In the genomic region with DNA sequence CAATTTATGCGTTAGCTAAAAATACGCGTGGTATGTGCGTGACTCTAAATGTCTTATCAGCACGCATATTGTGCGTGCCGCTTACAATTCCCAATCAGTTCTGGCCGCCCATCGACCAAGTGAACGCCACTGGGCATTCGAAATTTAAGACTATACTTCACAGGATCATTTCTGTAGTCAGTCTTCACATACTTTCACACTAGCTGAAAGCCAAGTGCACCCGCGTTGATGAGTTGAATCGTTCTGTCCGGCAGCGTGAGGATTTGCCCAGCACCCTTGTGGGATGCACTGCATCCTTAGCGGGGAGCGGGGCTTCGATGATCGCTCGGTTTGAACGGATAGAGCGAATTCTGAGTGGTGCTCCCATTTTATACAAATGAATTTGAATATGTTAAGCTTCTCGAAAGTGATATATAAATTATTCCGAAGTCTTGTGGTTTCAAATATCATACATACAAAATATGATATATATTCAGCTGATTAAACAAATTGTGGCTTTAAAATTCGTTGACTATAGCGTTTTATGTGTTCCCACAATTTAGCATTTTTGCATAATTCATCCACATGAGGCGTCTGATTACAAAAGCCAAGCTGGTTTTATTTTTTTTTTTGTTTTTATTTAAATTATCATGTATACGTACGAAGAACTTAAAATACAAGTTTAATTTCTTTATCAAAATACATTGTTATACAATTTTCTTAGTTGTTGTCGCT, we compare ENCODE assay signal across 1 fruit fly cellular context.
TF ChIP-seq lines count a peak whose summit lies in the region.

No protein-coding gene starts in this region.

TF ChIP-seq in whole organism, embryonic, 481 proteins besides CTCF, POLR2A, EP300 and RAD21 (continued from another document):
- TF ChIP-seq Bgb (GFP tag; IDR thresholded peaks at IDR 0.05; lab: Robert Waterston, UW; ENCODE audit: partially characterized antibody) (peak; percentile 43; the same call in 1 of the 2 replicates), Doc3 (GFP tag; IDR thresholded peaks at IDR 0.05; lab: Robert Waterston, UW; ENCODE audit: partially characterized antibody) (no peak), CG5245 (GFP tag; optimal IDR thresholded peaks at IDR 0.05; lab: Kevin White, UChicago) (no peak), knrl (GFP tag; IDR thresholded peaks at IDR 0.05; lab: Robert Waterston, UW; ENCODE audit: partially characterized antibody) (peak; percentile 31; the same call in 1 of the 3 replicates), CG4730 (GFP tag; IDR thresholded peaks at IDR 0.05; lab: Robert Waterston, UW) (no peak), CG17612 (GFP tag; IDR thresholded peaks at IDR 0.05; lab: Robert Waterston, UW) (no peak), ssp (GFP tag; IDR thresholded peaks at IDR 0.05; lab: Robert Waterston, UW) (no peak), bigmax (GFP tag; optimal IDR thresholded peaks at IDR 0.05; lab: Kevin White, UChicago) (no peak), CG7987 (GFP tag; optimal IDR thresholded peaks at IDR 0.05; lab: Kevin White, UChicago) (peak; percentile 85), Ravus (GFP tag; IDR thresholded peaks at IDR 0.05; lab: Robert Waterston, UW) (no peak), CG8089 (GFP tag; optimal IDR thresholded peaks at IDR 0.05; lab: Kevin White, UChicago) (no peak), CG6813 (GFP tag; optimal IDR thresholded peaks at IDR 0.05; lab: Kevin White, UChicago) (no peak), Xrp1 (GFP tag; IDR thresholded peaks at IDR 0.05; lab: Robert Waterston, UW) (no peak), Med (GFP tag; lab: Kevin White, UChicago) (peak; percentile 83), CG15696 (tag; optimal IDR thresholded peaks at IDR 0.05; lab: Kevin White, UChicago) (peak; percentile 14), twi (tag; optimal IDR thresholded peaks at IDR 0.05; lab: Kevin White, UChicago) (no peak), zfh1 (GFP tag; IDR thresholded peaks at IDR 0.05; lab: Robert Waterston, UW) (0 out of 3 replicates have a peak, but pooled peaks have one; percentile 11), mld (GFP tag; IDR thresholded peaks at IDR 0.05; lab: Robert Waterston, UW; ENCODE audit: partially characterized antibody) (no peak), CG14667 (GFP tag; IDR thresholded peaks at IDR 0.05; lab: Robert Waterston, UW) (no peak), CG10274 (GFP tag; optimal IDR thresholded peaks at IDR 0.05; lab: Kevin White, UChicago) (no peak), al (GFP tag; IDR thresholded peaks at IDR 0.05; lab: Robert Waterston, UW) (no peak), emc (GFP tag; optimal IDR thresholded peaks at IDR 0.05; lab: Kevin White, UChicago) (no peak), CG2678 (tag; optimal IDR thresholded peaks at IDR 0.05; lab: Kevin White, UChicago) (peak; percentile 14), phol (tag; optimal IDR thresholded peaks at IDR 0.05; lab: Kevin White, UChicago) (no peak), CG1832 (GFP tag; optimal IDR thresholded peaks at IDR 0.05; lab: Kevin White, UChicago) (no peak), so (GFP tag; IDR thresholded peaks at IDR 0.05; lab: Robert Waterston, UW) (no peak), CG3847 (GFP tag; IDR thresholded peaks at IDR 0.05; lab: Robert Waterston, UW) (no peak), Lpt (GFP tag; optimal IDR thresholded peaks at IDR 0.05; lab: Kevin White, UChicago) (no peak), CG2875 (GFP tag; optimal IDR thresholded peaks at IDR 0.05; lab: Kevin White, UChicago) (no peak), chinmo (GFP tag; IDR thresholded peaks at IDR 0.05; lab: Robert Waterston, UW; ENCODE audit: partially characterized antibody) (no peak), dimm (GFP tag; IDR thresholded peaks at IDR 0.05; lab: Robert Waterston, UW) (no peak), HLH3B (GFP tag; IDR thresholded peaks at IDR 0.05; lab: Robert Waterston, UW) (0 out of 2 replicates have a peak, but pooled peaks have one; percentile 13), CG17912 (GFP tag; optimal IDR thresholded peaks at IDR 0.05; lab: Kevin White, UChicago) (no peak), repo (GFP tag; optimal IDR thresholded peaks at IDR 0.05; lab: Kevin White, UChicago) (no peak), sens (GFP tag; lab: Kevin White, UChicago) (peak; percentile 52), HmgD (GFP tag; optimal IDR thresholded peaks at IDR 0.05; lab: Kevin White, UChicago) (no peak), toy (GFP tag; IDR thresholded peaks at IDR 0.05; lab: Robert Waterston, UW) (no peak), pum (GFP tag; optimal IDR thresholded peaks at IDR 0.05; lab: Kevin White, UChicago) (peak; percentile 2), Oli (tag; optimal IDR thresholded peaks at IDR 0.05; lab: Kevin White, UChicago) (no peak), CG32532 (GFP tag; IDR thresholded peaks at IDR 0.05; lab: Robert Waterston, UW) (peak; percentile 13; the same call in 1 of the 2 replicates), Camta (GFP tag; optimal IDR thresholded peaks at IDR 0.05; lab: Kevin White, UChicago) (peak; percentile 4), Hr78 (GFP tag; optimal IDR thresholded peaks at IDR 0.05; lab: Kevin White, UChicago) (no peak), CG2199 (GFP tag; IDR thresholded peaks at IDR 0.05; lab: Robert Waterston, UW) (0 out of 3 replicates have a peak, but pooled peaks have one; percentile 50), prd (optimal IDR thresholded peaks at IDR 0.05; lab: Kevin White, UChicago) (no peak), prd (GFP tag; IDR thresholded peaks at IDR 0.05; lab: Robert Waterston, UW) (peak; percentile 26; the same call in 1 of the 3 replicates), hth (optimal IDR thresholded peaks at IDR 0.05; lab: Kevin White, UChicago) (no peak), CG13296 (GFP tag; optimal IDR thresholded peaks at IDR 0.05; lab: Kevin White, UChicago) (no peak), Deaf1 (tag; optimal IDR thresholded peaks at IDR 0.05; lab: Kevin White, UChicago) (no peak), CG1603 (tag; optimal IDR thresholded peaks at IDR 0.05; lab: Kevin White, UChicago) (no peak), Antp (GFP tag; optimal IDR thresholded peaks at IDR 0.05; lab: Kevin White, UChicago) (peak; percentile 20), CG12769 (tag; optimal IDR thresholded peaks at IDR 0.05; lab: Kevin White, UChicago) (no peak), cad (GFP tag; optimal IDR thresholded peaks at IDR 0.05; lab: Kevin White, UChicago) (no peak), sd (tag; optimal IDR thresholded peaks at IDR 0.05; lab: Kevin White, UChicago) (peak; percentile 8), CG5180 (GFP tag; optimal IDR thresholded peaks at IDR 0.05; lab: Kevin White, UChicago) (no peak), unc-4 (GFP tag; IDR thresholded peaks at IDR 0.05; lab: Robert Waterston, UW; ENCODE audit: partially characterized antibody) (no peak), mirr (GFP tag; optimal IDR thresholded peaks at IDR 0.05; lab: Kevin White, UChicago) (no peak), Sry-β (GFP tag; optimal IDR thresholded peaks at IDR 0.05; lab: Kevin White, UChicago) (no peak), dm (GFP tag; optimal IDR thresholded peaks at IDR 0.05; lab: Kevin White, UChicago) (no peak), az2 (GFP tag; optimal IDR thresholded peaks at IDR 0.05; lab: Kevin White, UChicago) (no peak), slbo (GFP tag; IDR thresholded peaks at IDR 0.05; lab: Robert Waterston, UW) (peak; percentile 28), Atf6 (GFP tag; IDR thresholded peaks at IDR 0.05; lab: Robert Waterston, UW) (no peak), CG13287 (GFP tag; IDR thresholded peaks at IDR 0.05; lab: Robert Waterston, UW; ENCODE audit: partially characterized antibody) (no peak), HLH4C (GFP tag; IDR thresholded peaks at IDR 0.05; lab: Robert Waterston, UW; ENCODE audit: partially characterized antibody) (no peak), Gug (GFP tag; IDR thresholded peaks at IDR 0.05; lab: Robert Waterston, UW) (0 out of 4 replicates have a peak, but pooled peaks have one; percentile 15), bbx (GFP tag; IDR thresholded peaks at IDR 0.05; lab: Robert Waterston, UW; ENCODE audit: partially characterized antibody) (0 out of 2 replicates have a peak, but pooled peaks have one; percentile 34), CG14050 (GFP tag; IDR thresholded peaks at IDR 0.05; lab: Robert Waterston, UW) (no peak), lola (GFP tag; optimal IDR thresholded peaks at IDR 0.05; lab: Kevin White, UChicago) (no peak), z (GFP tag; IDR thresholded peaks at IDR 0.05; lab: Robert Waterston, UW) (no peak), chm (GFP tag; IDR thresholded peaks at IDR 0.05; lab: Robert Waterston, UW) (no peak), Nf-YC (tag; optimal IDR thresholded peaks at IDR 0.05; lab: Kevin White, UChicago) (no peak), CG16779 (GFP tag; IDR thresholded peaks at IDR 0.05; lab: Robert Waterston, UW) (0 out of 2 replicates have a peak, but pooled peaks have one; percentile 20), CG17568 (GFP tag; optimal IDR thresholded peaks at IDR 0.05; lab: Kevin White, UChicago) (no peak), tio (GFP tag; optimal IDR thresholded peaks at IDR 0.05; lab: Kevin White, UChicago) (no peak), CHES-1-like (GFP tag; optimal IDR thresholded peaks at IDR 0.05; lab: Kevin White, UChicago) (no peak), NC2α (GFP tag; optimal IDR thresholded peaks at IDR 0.05; lab: Kevin White, UChicago) (no peak), Lhr (GFP tag; optimal IDR thresholded peaks at IDR 0.05; lab: Kevin White, UChicago) (no peak), MESR4 (GFP tag; optimal IDR thresholded peaks at IDR 0.05; lab: Kevin White, UChicago) (no peak), GATAe (GFP tag; conservative IDR thresholded peaks at IDR 0.05; lab: Robert Waterston, UW) (no peak), gt (GFP tag; IDR thresholded peaks at IDR 0.05; lab: Robert Waterston, UW) (no peak)
